Worm (Caenorhabditis elegans) whole organism, mixed stage, embryonic: ENCODE results near the gene elo-6.

ENCODE experiments used
- ces-1 ChIP-seq: fragments of 150-350 bp; optimal IDR thresholded peaks from 2 replicates; lab custom pipeline; 2014; ENCODE audit warnings: missing biosample characterization, missing genetic modification reagents, missing genetic modification characterization
- mep-1 ChIP-seq: fragments of 150-350 bp; optimal IDR thresholded peaks from 2 replicates; lab custom pipeline; 2017; ENCODE audit warnings: missing biosample characterization, missing genetic modification reagents, missing genetic modification characterization, inconsistent platforms
- mls-2 ChIP-seq: sonication (generic microtip); optimal IDR thresholded peaks from 2 replicates; lab custom pipeline; 2016; ENCODE audit warnings: mild to moderate bottlenecking, missing genetic modification characterization, moderate library complexity, missing compliant biosample characterization
- nhr-12 ChIP-seq: fragments of 150-350 bp; optimal IDR thresholded peaks from 2 replicates; lab custom pipeline; 2014; ENCODE audit warnings: missing biosample characterization, missing genetic modification characterization
- nhr-28 ChIP-seq: fragments of 150-350 bp; optimal IDR thresholded peaks from 2 replicates; lab custom pipeline; 2014; ENCODE audit warnings: missing biosample characterization, missing genetic modification characterization
- pha-4 ChIP-seq: fragments of 150-350 bp; optimal IDR thresholded peaks from 2 replicates; lab custom pipeline; 2018; ENCODE audit warnings: missing biosample characterization, missing genetic modification reagents, missing genetic modification characterization
- snpc-4 ChIP-seq: fragments of 150-350 bp; optimal IDR thresholded peaks from 2 replicates; lab custom pipeline; 2014; ENCODE audit warnings: missing biosample characterization, missing genetic modification characterization
- unc-62 ChIP-seq: fragments of 150-350 bp; optimal IDR thresholded peaks from 2 replicates; lab custom pipeline; 2014; ENCODE audit warnings: missing biosample characterization, missing genetic modification reagents, missing genetic modification characterization

ce11 chrIV:5394687-5395086 is 6.3 kb upstream of the elo-6 start, which contains the start of the genes perm-3 and swsn-6:
- TF ChIP-seq nhr-12 (no peak), pha-4 (peak; percentile 58), mls-2 (no peak), snpc-4 (tag; lab: Kevin White, UChicago) (no peak), ces-1 (GFP tag; lab: Kevin White, UChicago) (peak; percentile 60), mep-1 (tag; lab: Kevin White, UChicago) (peak; percentile 39), nhr-28 (tag; lab: Kevin White, UChicago) (no peak), unc-62 (GFP tag; lab: Kevin White, UChicago) (no peak)
